Worm (Caenorhabditis elegans): ENCODE measurements around the gene C35A5.8.

The C35A5.8 gene

DNA sequence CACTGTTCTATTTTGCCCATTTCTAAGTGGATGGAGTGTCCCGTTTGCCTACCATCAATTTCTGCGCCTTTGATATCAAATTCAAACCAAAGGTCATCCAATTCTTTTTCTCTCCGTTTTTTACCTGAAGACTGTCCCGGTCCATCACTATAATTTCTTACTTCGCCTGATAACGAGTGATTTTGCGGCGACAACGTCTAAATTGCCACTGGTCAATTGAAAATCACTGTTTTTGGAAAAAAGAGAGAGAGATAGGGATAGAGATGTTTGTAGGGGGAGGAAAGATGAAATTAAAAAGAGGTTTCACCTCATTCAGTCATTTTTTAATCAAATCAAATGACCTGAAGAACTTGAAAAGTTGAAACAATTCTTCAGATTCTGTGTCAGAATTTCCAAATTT, 45.8 kb upstream of the C35A5.8 start:
- TF ChIP-seq pqm-1 (tag; optimal IDR thresholded peaks at IDR 0.05) (no peak), ceh-14 (tag; optimal IDR thresholded peaks at IDR 0.05) (no peak), C38D4.7 (GFP tag; optimal IDR thresholded peaks at IDR 0.05) (no peak), madf-2 (tag; optimal IDR thresholded peaks at IDR 0.05) (no peak), zip-5 (tag; optimal IDR thresholded peaks at IDR 0.05) (no peak)

ce11 chrV:10568496-10568895, 42.8 kb upstream of the C35A5.8 start:
- TF ChIP-seq syd-9 (tag; optimal IDR thresholded peaks at IDR 0.05) (no peak), lim-6 (tag; optimal IDR thresholded peaks at IDR 0.05) (no peak), pha-4 (tag; optimal IDR thresholded peaks at IDR 0.05) (no peak), pqm-1 (tag; optimal IDR thresholded peaks at IDR 0.05) (no peak), ttx-3 (tag; optimal IDR thresholded peaks at IDR 0.05) (no peak), tbx-2 (tag; optimal IDR thresholded peaks at IDR 0.05) (no peak), hlh-15 (tag; optimal IDR thresholded peaks at IDR 0.05) (no peak), hlh-13 (GFP tag; optimal IDR thresholded peaks at IDR 0.05) (no peak), nhr-11 (tag; optimal IDR thresholded peaks at IDR 0.05) (no peak), dmd-4 (tag; optimal IDR thresholded peaks at IDR 0.05; ENCODE audit: borderline replicate concordance) (no peak), sox-4 (tag; optimal IDR thresholded peaks at IDR 0.05) (no peak)

DNA sequence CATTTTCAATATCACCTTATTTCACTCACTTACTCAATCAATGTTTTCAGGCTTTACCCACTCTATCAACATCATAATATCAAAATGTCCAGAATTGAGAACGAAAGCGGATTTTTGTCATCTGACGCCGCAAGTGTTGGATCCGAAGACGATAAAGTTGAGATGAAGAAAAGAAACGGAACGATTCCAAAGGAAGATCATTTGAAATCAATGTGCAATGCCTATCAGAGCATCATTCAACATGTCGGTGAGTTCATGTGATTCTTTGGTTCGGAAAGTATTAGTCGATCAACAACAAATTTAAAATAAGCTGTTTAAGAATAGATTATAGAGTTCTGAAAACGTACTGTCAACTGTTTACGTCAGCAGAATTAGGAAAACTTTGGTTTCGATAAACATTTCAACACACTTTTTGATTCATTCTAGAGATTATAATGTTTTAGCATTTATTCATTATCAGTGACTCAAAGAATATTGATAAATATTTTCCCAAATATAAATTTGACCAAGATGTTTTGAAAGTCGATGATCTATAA, 39.2 kb upstream of the C35A5.8 start, which contains the start of gene cat-4:
Gene cat-4, plus strand, starts transcription at position 51 of the 536 bp plus-strand sequence.
- TF ChIP-seq elt-2 (tag; optimal IDR thresholded peaks at IDR 0.05) (no peak), unc-3 (GFP tag; conservative IDR thresholded peaks at IDR 0.05) (no peak), unc-3 (tag; optimal IDR thresholded peaks at IDR 0.05) (no peak), fkh-10 (GFP tag; optimal IDR thresholded peaks at IDR 0.05) (no peak), eyg-1 (tag; optimal IDR thresholded peaks at IDR 0.05) (no peak), sox-4 (tag; optimal IDR thresholded peaks at IDR 0.05) (no peak), pros-1 (tag; optimal IDR thresholded peaks at IDR 0.05) (no peak), ceh-48 (tag; optimal IDR thresholded peaks at IDR 0.05) (no peak), hlh-30 (tag; optimal IDR thresholded peaks at IDR 0.05; ENCODE audit: insufficient read depth) (no peak), C38D4.7 (GFP tag; optimal IDR thresholded peaks at IDR 0.05) (no peak), ttx-3 (tag; optimal IDR thresholded peaks at IDR 0.05) (no peak), ztf-16 (tag; optimal IDR thresholded peaks at IDR 0.05) (no peak), K09A11.1 (tag; optimal IDR thresholded peaks at IDR 0.05; ENCODE audit: insufficient read depth) (no peak), pax-1 (tag; optimal IDR thresholded peaks at IDR 0.05) (no peak), fax-1 (tag; optimal IDR thresholded peaks at IDR 0.05) (no peak)

DNA sequence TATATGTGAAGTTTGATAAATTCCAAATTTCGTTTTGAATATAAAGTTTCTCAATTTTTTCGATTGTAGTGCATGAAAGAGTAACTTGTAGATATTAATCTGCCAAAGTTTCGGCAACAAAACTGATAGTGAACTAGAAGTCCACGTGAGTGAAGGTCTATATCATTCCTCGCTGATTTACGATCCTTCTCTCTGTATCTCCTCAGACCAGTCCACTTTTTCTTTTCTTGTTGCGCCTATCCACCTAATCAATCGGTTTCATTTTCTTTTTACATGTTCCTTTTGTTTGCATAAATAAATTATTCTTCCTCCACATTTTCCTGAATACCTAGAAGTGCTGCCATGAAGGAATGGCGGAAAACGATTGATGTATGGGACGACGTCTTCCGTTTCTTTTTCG, 38.4 kb upstream of the C35A5.8 start:
- TF ChIP-seq ceh-45 (GFP tag; IDR thresholded peaks at IDR 0.05) (no peak), che-1 (tag; optimal IDR thresholded peaks at IDR 0.05) (no peak), ref-2 (tag; optimal IDR thresholded peaks at IDR 0.05) (no peak), pax-1 (tag; optimal IDR thresholded peaks at IDR 0.05) (no peak), C08G9.2 (tag; optimal IDR thresholded peaks at IDR 0.05) (no peak), C38D4.7 (GFP tag; optimal IDR thresholded peaks at IDR 0.05) (no peak), elt-2 (tag; optimal IDR thresholded peaks at IDR 0.05) (no peak), pqm-1 (tag; optimal IDR thresholded peaks at IDR 0.05) (no peak), ceh-48 (tag; optimal IDR thresholded peaks at IDR 0.05) (no peak), mec-3 (tag; optimal IDR thresholded peaks at IDR 0.05; ENCODE audit: borderline replicate concordance) (no peak), hlh-15 (tag; optimal IDR thresholded peaks at IDR 0.05) (no peak), ceh-31 (tag; optimal IDR thresholded peaks at IDR 0.05) (no peak), nhr-11 (tag; optimal IDR thresholded peaks at IDR 0.05) (no peak)

- TF ChIP-seq ceh-14 (tag; optimal IDR thresholded peaks at IDR 0.05) (no peak), unc-86 (tag; optimal IDR thresholded peaks at IDR 0.05) (no peak), ztf-16 (tag; optimal IDR thresholded peaks at IDR 0.05) (no peak), ceh-18 (tag; optimal IDR thresholded peaks at IDR 0.05) (no peak), mec-3 (tag; optimal IDR thresholded peaks at IDR 0.05; ENCODE audit: borderline replicate concordance) (no peak), ceh-31 (tag; optimal IDR thresholded peaks at IDR 0.05) (no peak), unc-55 (GFP tag; optimal IDR thresholded peaks at IDR 0.05) (no peak), nfya-1 (tag; optimal IDR thresholded peaks at IDR 0.05) (no peak), ref-2 (tag; optimal IDR thresholded peaks at IDR 0.05) (no peak), ceh-34 (tag; optimal IDR thresholded peaks at IDR 0.05) (no peak), hlh-30 (tag; optimal IDR thresholded peaks at IDR 0.05; ENCODE audit: insufficient read depth) (no peak), F13H6.1 (tag; optimal IDR thresholded peaks at IDR 0.05) (no peak), hlh-8 (tag; optimal IDR thresholded peaks at IDR 0.05) (no peak), rnt-1 (tag; optimal IDR thresholded peaks at IDR 0.05) (no peak), T23F11.4 (GFP tag; optimal IDR thresholded peaks at IDR 0.05) (no peak), unc-3 (GFP tag; conservative IDR thresholded peaks at IDR 0.05) (no peak), unc-3 (tag; optimal IDR thresholded peaks at IDR 0.05) (no peak), sox-4 (tag; optimal IDR thresholded peaks at IDR 0.05) (no peak)
Measured at ce11 chrV:10562817-10563216, 37.1 kb upstream of the C35A5.8 start.

Data from whole organism, late embryonic.